Fruit fly (Drosophila melanogaster) whole organism, embryonic: ENCODE measurements around the gene CG46467.

ENCODE experiments used
- CG10321 ChIP-seq: fragments of 200-800 bp; sonication (Bioruptor generic); IDR thresholded peaks from 2 replicates; pipeline ENCODE4 v1.3.6; 2022; ENCODE audit warnings: missing biosample characterization, missing genetic modification characterization
- CG11504 ChIP-seq: fragments of 200-800 bp; sonication (Bioruptor generic); optimal IDR thresholded peaks from 3 replicates; lab custom pipeline; 2019; ENCODE audit warnings: missing biosample characterization, mild to moderate bottlenecking, missing genetic modification characterization, moderate library complexity
- CG11695 ChIP-seq: fragments of 200-800 bp; sonication (Bioruptor generic); IDR thresholded peaks from 3 replicates; pipeline ENCODE4 v1.3.6; 2022; ENCODE audit warnings: missing biosample characterization, missing genetic modification characterization
- CG12155 ChIP-seq: fragments of 200-800 bp; sonication (Bioruptor generic); optimal IDR thresholded peaks from 3 replicates; lab custom pipeline; 2016; ENCODE audit warnings: missing biosample characterization, missing genetic modification characterization
- CG13894 ChIP-seq: fragments of 200-800 bp; sonication (Bioruptor generic); optimal IDR thresholded peaks from 3 replicates; lab custom pipeline; 2018; ENCODE audit warnings: missing biosample characterization, mild to moderate bottlenecking, missing genetic modification characterization, moderate library complexity
- CG15479 ChIP-seq: fragments of 200-800 bp; sonication (Bioruptor generic); optimal IDR thresholded peaks from 3 replicates; lab custom pipeline; 2019; ENCODE audit warnings: missing biosample characterization, mild to moderate bottlenecking, missing genetic modification characterization, moderate library complexity
- CG17612 ChIP-seq: fragments of 200-800 bp; sonication (Bioruptor generic); IDR thresholded peaks from 2 replicates; pipeline ENCODE4 v1.3.6; 2022; ENCODE audit warnings: missing biosample characterization, missing genetic modification characterization
- CG1832 ChIP-seq: fragments of 200-800 bp; sonication (Bioruptor generic); optimal IDR thresholded peaks from 2 replicates; lab custom pipeline; 2017; ENCODE audit warnings: missing biosample characterization, mild to moderate bottlenecking, missing genetic modification characterization, inconsistent platforms
- CG18619 ChIP-seq: fragments of 200-800 bp; sonication (Bioruptor generic); optimal IDR thresholded peaks from 3 replicates; lab custom pipeline; 2017; ENCODE audit warnings: missing biosample characterization, mild to moderate bottlenecking, missing genetic modification characterization
- CG2199 ChIP-seq: fragments of 200-800 bp; sonication (Bioruptor generic); IDR thresholded peaks from 3 replicates; pipeline ENCODE4 v1.3.6; 2022; ENCODE audit warnings: missing biosample characterization, missing genetic modification characterization
- CG31388 ChIP-seq: fragments of 200-800 bp; sonication (Bioruptor generic); optimal IDR thresholded peaks from 2 replicates; lab custom pipeline; 2016; ENCODE audit warnings: missing biosample characterization, missing genetic modification characterization
- CG3163 ChIP-seq: fragments of 200-800 bp; sonication (Bioruptor generic); optimal IDR thresholded peaks from 3 replicates; lab custom pipeline; 2016; ENCODE audit warnings: missing biosample characterization, missing genetic modification characterization
- CG3847 ChIP-seq: fragments of 200-800 bp; sonication (Bioruptor generic); IDR thresholded peaks from 2 replicates; pipeline ENCODE4 v1.3.6; 2022; ENCODE audit warnings: missing biosample characterization, missing genetic modification characterization
- CG4360 ChIP-seq: fragments of 200-800 bp; sonication (Bioruptor generic); IDR thresholded peaks from 2 replicates; pipeline ENCODE4 v1.3.6; 2022; ENCODE audit warnings: missing biosample characterization, missing genetic modification characterization
- CG6683 ChIP-seq: fragments of 200-800 bp; sonication (Bioruptor generic); optimal IDR thresholded peaks from 2 replicates; lab custom pipeline; 2017; ENCODE audit warnings: missing biosample characterization, mild to moderate bottlenecking, missing genetic modification characterization, missing genetic modification reagents
- CG6791 ChIP-seq: fragments of 200-800 bp; sonication (Bioruptor generic); IDR thresholded peaks from 3 replicates; pipeline ENCODE4 v1.3.6; 2022; ENCODE audit warnings: missing biosample characterization, missing genetic modification characterization; ENCODE audit not compliant: partially characterized antibody
- CG8089 ChIP-seq: fragments of 200-800 bp; sonication (Bioruptor generic); optimal IDR thresholded peaks from 3 replicates; lab custom pipeline; 2016; ENCODE audit warnings: missing biosample characterization, missing genetic modification characterization
- CG8388 ChIP-seq: fragments of 200-800 bp; sonication (Bioruptor generic); optimal IDR thresholded peaks from 2 replicates; lab custom pipeline; 2019; ENCODE audit warnings: missing biosample characterization, mild to moderate bottlenecking, missing genetic modification characterization, moderate library complexity
- CG8478 ChIP-seq: fragments of >200 bp; optimal IDR thresholded peaks from 2 replicates; lab custom pipeline; 2018
- D ChIP-seq, 2 experiments: fragments of 200-800 bp in 1 of 2; fragments of >200 bp in 1 of 2; sonication (Bioruptor generic) in 1 of 2; optimal IDR thresholded peaks; 2 replicates in 1 of 2; 3 replicates in 1 of 2; lab custom pipeline; 2017; ENCODE audit warnings: mild to moderate bottlenecking in 1 of 2, missing biosample characterization in 1 of 2, missing genetic modification characterization in 1 of 2, missing genetic modification reagents in 1 of 2
- Dek ChIP-seq: fragments of 200-800 bp; sonication (Bioruptor generic); optimal IDR thresholded peaks from 3 replicates; lab custom pipeline; 2019; ENCODE audit warnings: missing biosample characterization, mild to moderate bottlenecking, missing genetic modification characterization, moderate library complexity
- Ets65A ChIP-seq: fragments of 200-800 bp; sonication (Bioruptor generic); peaks from one replicate; lab custom pipeline; 2016; ENCODE audit warnings: missing biosample characterization, missing genetic modification characterization
- H15 ChIP-seq: fragments of 200-800 bp; sonication (Bioruptor generic); IDR thresholded peaks from 3 replicates; pipeline ENCODE4 v1.3.6; 2022; ENCODE audit warnings: missing biosample characterization, missing genetic modification characterization
- Hmr ChIP-seq: fragments of 200-800 bp; sonication (Bioruptor generic); optimal IDR thresholded peaks from 3 replicates; lab custom pipeline; 2017; ENCODE audit warnings: mild to moderate bottlenecking, missing biosample characterization, missing genetic modification reagents, missing genetic modification characterization
- Hr78 ChIP-seq, 2 experiments: fragments of 200-800 bp in 1 of 2; fragments of >200 bp in 1 of 2; sonication (Bioruptor generic) in 1 of 2; optimal IDR thresholded peaks; 2 replicates each; lab custom pipeline; 2017 to 2019; ENCODE audit warnings: missing biosample characterization in 2 of 2, missing genetic modification characterization in 2 of 2, mild to moderate bottlenecking in 1 of 2, moderate library complexity in 1 of 2
- MBD-R2 ChIP-seq: fragments of 200-800 bp; sonication (Bioruptor generic); IDR thresholded peaks from 2 replicates; pipeline ENCODE4 v1.3.6; 2022; ENCODE audit warnings: missing biosample characterization, missing genetic modification characterization
- Nf-YC ChIP-seq: fragments of 200-800 bp; optimal IDR thresholded peaks from 3 replicates; lab custom pipeline; 2019; ENCODE audit warnings: missing biosample characterization, mild to moderate bottlenecking, missing genetic modification characterization, moderate library complexity
- Pdp1 ChIP-seq, 2 experiments: fragments of 200-800 bp; sonication (Bioruptor generic); optimal IDR thresholded peaks; 3 replicates each; lab custom pipeline; 2016; ENCODE audit warnings: missing biosample characterization in 2 of 2, missing genetic modification characterization in 2 of 2, mild to moderate bottlenecking in 1 of 2, moderate library complexity in 1 of 2
- Six4 ChIP-seq: fragments of 200-800 bp; sonication (Bioruptor generic); optimal IDR thresholded peaks from 2 replicates; lab custom pipeline; 2016; ENCODE audit warnings: missing biosample characterization, missing genetic modification characterization
- Taf1 ChIP-seq: fragments of 200-800 bp; sonication (Bioruptor generic); IDR thresholded peaks from 2 replicates; pipeline ENCODE4 v1.3.6; 2022; ENCODE audit warnings: missing biosample characterization, missing genetic modification characterization
- Xrp1 ChIP-seq: fragments of 200-800 bp; sonication (Bioruptor generic); IDR thresholded peaks from 2 replicates; pipeline ENCODE4 v1.3.6; 2022; ENCODE audit warnings: missing biosample characterization, missing genetic modification characterization
- abd-A ChIP-seq: fragments of 200-800 bp; sonication (Bioruptor generic); optimal IDR thresholded peaks from 3 replicates; lab custom pipeline; 2019; ENCODE audit warnings: missing biosample characterization, mild to moderate bottlenecking, missing genetic modification characterization, moderate library complexity
- chinmo ChIP-seq: fragments of 200-800 bp; sonication (Bioruptor generic); IDR thresholded peaks from 4 replicates; pipeline ENCODE4 v1.3.6; 2022; ENCODE audit warnings: missing biosample characterization, missing genetic modification characterization; ENCODE audit not compliant: partially characterized antibody
- ci ChIP-seq: fragments of 200-800 bp; sonication (Bioruptor generic); IDR thresholded peaks from 3 replicates; pipeline ENCODE4 v1.3.6; 2022; ENCODE audit warnings: missing biosample characterization, missing genetic modification characterization
- croc ChIP-seq: fragments of 200-800 bp; sonication (Bioruptor generic); conservative IDR thresholded peaks from 3 replicates; pipeline ENCODE4 v1.3.6; 2022; ENCODE audit warnings: missing biosample characterization, missing genetic modification characterization
- dm ChIP-seq: fragments of 200-800 bp; sonication (Bioruptor generic); optimal IDR thresholded peaks from 3 replicates; lab custom pipeline; 2016; ENCODE audit warnings: missing biosample characterization, missing genetic modification characterization
- eve ChIP-seq, 2 experiments: fragments of >200 bp; optimal IDR thresholded peaks; 2 replicates each; lab custom pipeline; 2017; ENCODE audit warnings: missing biosample characterization in 2 of 2, missing genetic modification characterization in 2 of 2
- gce ChIP-seq: fragments of 200-800 bp; sonication (Bioruptor generic); IDR thresholded peaks from 3 replicates; pipeline ENCODE4 v1.3.6; 2022; ENCODE audit warnings: missing biosample characterization, missing genetic modification characterization
- grn ChIP-seq: fragments of 200-800 bp; sonication (Bioruptor generic); optimal IDR thresholded peaks from 3 replicates; lab custom pipeline; 2017; ENCODE audit warnings: missing biosample characterization, missing genetic modification characterization
- ham ChIP-seq: fragments of 200-800 bp; sonication (Bioruptor generic); IDR thresholded peaks from 2 replicates; pipeline ENCODE4 v1.3.6; 2022; ENCODE audit warnings: missing biosample characterization, missing genetic modification characterization
- hth ChIP-seq: fragments of >200 bp; optimal IDR thresholded peaks from 2 replicates; lab custom pipeline; 2017; ENCODE audit warnings: inconsistent platforms
- nerfin-2 ChIP-seq: fragments of 200-800 bp; sonication (Bioruptor generic); IDR thresholded peaks from 2 replicates; pipeline ENCODE4 v1.3.6; 2022; ENCODE audit warnings: missing biosample characterization, missing genetic modification characterization; ENCODE audit not compliant: partially characterized antibody
- rib ChIP-seq: fragments of 200-800 bp; sonication (Bioruptor generic); IDR thresholded peaks from 2 replicates; pipeline ENCODE4 v1.3.6; 2022; ENCODE audit warnings: missing biosample characterization, missing genetic modification characterization
- salm ChIP-seq: fragments of 200-800 bp; sonication (Bioruptor generic); optimal IDR thresholded peaks from 2 replicates; lab custom pipeline; 2018; ENCODE audit warnings: missing biosample characterization, mild to moderate bottlenecking, missing genetic modification characterization
- sd ChIP-seq: fragments of 200-800 bp; sonication (Bioruptor generic); optimal IDR thresholded peaks from 3 replicates; lab custom pipeline; 2018; ENCODE audit warnings: missing biosample characterization, mild to moderate bottlenecking, missing genetic modification characterization, moderate library complexity
- sens ChIP-seq: fragments of 200-800 bp; sonication (Bioruptor generic); peaks from one replicate; lab custom pipeline; 2016; ENCODE audit warnings: missing biosample characterization, missing genetic modification characterization
- ttk ChIP-seq: fragments of 200-800 bp; sonication (Bioruptor generic); IDR thresholded peaks from 2 replicates; pipeline ENCODE4 v2.1.2; 2022; ENCODE audit warnings: missing biosample characterization, missing genetic modification characterization
- twi ChIP-seq: fragments of 200-800 bp; optimal IDR thresholded peaks from 2 replicates; lab custom pipeline; 2019; ENCODE audit warnings: missing biosample characterization, mild to moderate bottlenecking, missing genetic modification characterization, moderate library complexity
- z ChIP-seq: fragments of 200-800 bp; sonication (Bioruptor generic); IDR thresholded peaks from 3 replicates; pipeline ENCODE4 v1.3.6; 2022; ENCODE audit warnings: missing biosample characterization, missing genetic modification characterization
- zen ChIP-seq: fragments of 200-800 bp; sonication (Bioruptor generic); optimal IDR thresholded peaks from 3 replicates; lab custom pipeline; 2018; ENCODE audit warnings: missing biosample characterization, mild to moderate bottlenecking, missing genetic modification characterization, moderate library complexity

The CG46467 gene

dm6 chr3R:9875644-9876043 is 1.2 kb downstream of the CG46467 start (continued):
- TF ChIP-seq ci (GFP tag; lab: Robert Waterston, UW) = peak; percentile 37; the same call in 1 of the 3 replicates
- no peak for TF ChIP-seq ttk (GFP tag; lab: Robert Waterston, UW)
- peak; percentile 52 for TF ChIP-seq Ets65A (GFP tag; lab: Kevin White, UChicago)
- no peak for TF ChIP-seq eve (GFP tag; optimal IDR thresholded peaks at IDR 0.05; lab: Kevin White, UChicago)
- peak; percentile 11 for TF ChIP-seq CG8089 (GFP tag; lab: Kevin White, UChicago)
- peak; percentile 33; the same call in 1 of the 2 replicates for TF ChIP-seq CG3847
- TF ChIP-seq Taf1 (GFP tag; lab: Robert Waterston, UW) = no peak
- no peak for TF ChIP-seq nerfin-2 (GFP tag; lab: Robert Waterston, UW)
- peak; percentile 17 for TF ChIP-seq CG18619
- no peak for TF ChIP-seq Hmr
- no peak for TF ChIP-seq Six4 (GFP tag; lab: Kevin White, UChicago)
- no peak for TF ChIP-seq CG6791
- no peak for TF ChIP-seq CG17612
- no peak for TF ChIP-seq gce (GFP tag; lab: Robert Waterston, UW)
- no peak for TF ChIP-seq abd-A
- no peak for TF ChIP-seq salm (tag; lab: Kevin White, UChicago)
- TF ChIP-seq Xrp1 (GFP tag; lab: Robert Waterston, UW) = no peak
- TF ChIP-seq sens = peak; percentile 17
- 0 out of 3 replicates have a peak, but pooled peaks have one; percentile 16 for TF ChIP-seq CG11695
- TF ChIP-seq MBD-R2 = 0 out of 2 replicates have a peak, but pooled peaks have one; percentile 16
- TF ChIP-seq hth (lab: Kevin White, UChicago) = no peak

DNA sequence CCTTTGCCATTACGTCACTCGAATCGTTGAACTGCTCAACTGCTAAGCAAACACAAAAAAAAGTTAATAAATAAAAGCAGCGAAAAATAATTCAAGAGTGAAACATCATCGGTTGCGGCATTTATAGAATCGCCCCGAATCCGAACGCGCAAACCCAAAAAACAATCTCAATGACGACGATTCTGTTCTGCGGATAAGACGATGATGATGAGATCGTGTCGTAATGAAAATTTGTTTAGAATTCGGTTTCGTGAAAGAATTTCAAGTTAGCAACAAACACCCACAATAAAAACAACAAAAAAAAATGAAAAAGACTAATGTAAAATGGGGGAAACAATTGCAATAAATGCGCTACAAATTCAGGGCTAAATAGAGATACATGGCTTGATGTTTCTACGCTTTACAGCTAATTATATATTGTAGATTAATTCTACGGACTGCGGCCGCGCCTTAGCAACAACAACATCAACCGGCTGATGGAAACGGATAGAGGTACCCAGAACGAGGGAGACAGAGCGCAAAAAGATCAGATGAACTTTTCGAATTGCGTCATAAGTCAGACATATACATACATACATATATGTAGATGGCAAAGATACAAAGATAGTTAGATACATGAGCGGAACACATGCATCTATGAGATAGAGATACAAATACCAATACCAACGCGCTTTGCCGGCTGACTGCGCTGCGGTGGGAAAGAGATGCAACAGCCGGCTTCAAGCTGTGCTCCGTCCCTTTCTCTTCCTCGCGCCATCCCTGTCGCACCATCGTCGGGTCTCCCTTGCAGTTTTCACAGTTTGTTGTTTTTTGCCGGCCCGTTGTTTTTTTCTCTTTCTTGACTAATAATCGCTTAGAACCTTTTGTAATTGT is 2.9 kb downstream of the CG46467 start:
- TF ChIP-seq CG4360 (GFP tag; lab: Robert Waterston, UW) (peak; percentile 85), CG2199 (GFP tag; lab: Robert Waterston, UW) (peak; percentile 83), twi (tag; lab: Kevin White, UChicago) (peak; percentile 87), H15 (no peak), croc (no peak), Nf-YC (tag; lab: Kevin White, UChicago) (peak; percentile 33), CG8388 (GFP tag; lab: Kevin White, UChicago) (no peak), grn (GFP tag; lab: Kevin White, UChicago) (peak; percentile 25), Pdp1 (GFP tag; optimal IDR thresholded peaks at IDR 0.05; lab: Kevin White, UChicago) (peak; percentile 2 to 66), D (optimal IDR thresholded peaks at IDR 0.05; lab: Kevin White, UChicago) (peak; percentile 27), D (GFP tag; optimal IDR thresholded peaks at IDR 0.05; lab: Kevin White, UChicago) (no peak), Hr78 (GFP tag; optimal IDR thresholded peaks at IDR 0.05; lab: Kevin White, UChicago) (no peak), dm (GFP tag; lab: Kevin White, UChicago) (peak; percentile 4), Dek (tag; lab: Kevin White, UChicago) (no peak), zen (tag; lab: Kevin White, UChicago) (peak; percentile 60), z (GFP tag; lab: Robert Waterston, UW) (no peak), CG1832 (GFP tag; lab: Kevin White, UChicago) (peak; percentile 94), CG6683 (GFP tag; lab: Kevin White, UChicago) (no peak), sd (tag; lab: Kevin White, UChicago) (peak; percentile 55), ham (no peak), CG3163 (no peak), chinmo (peak; percentile 93), rib (peak; percentile 57; the same call in 1 of the 2 replicates), CG12155 (GFP tag; lab: Kevin White, UChicago) (peak; percentile 9), CG31388 (GFP tag; lab: Kevin White, UChicago) (no peak), CG15479 (peak; percentile 94), CG13894 (no peak), CG10321 (GFP tag; lab: Robert Waterston, UW) (peak; percentile 83), CG11504 (peak; percentile 12), CG8478 (lab: Kevin White, UChicago) (peak; percentile 58)
